Fruit fly (Drosophila melanogaster) whole organism, prepupa: ENCODE results near the gene dj-1beta.

Experiments
- CG10669 ChIP-seq: fragments of 200-800 bp; sonication (Bioruptor generic); optimal IDR thresholded peaks from 3 replicates; lab custom pipeline; 2018; ENCODE audit warnings: missing biosample characterization, mild to moderate bottlenecking, missing genetic modification characterization, moderate library complexity
- CG11762 ChIP-seq: fragments of 200-800 bp; sonication (Bioruptor generic); optimal IDR thresholded peaks from 3 replicates; lab custom pipeline; 2016; ENCODE audit warnings: missing biosample characterization, missing genetic modification characterization; ENCODE audit not compliant: insufficient read depth
- CG11902 ChIP-seq: fragments of 200-800 bp; sonication (Bioruptor generic); optimal IDR thresholded peaks from 3 replicates; lab custom pipeline; 2016; ENCODE audit warnings: missing biosample characterization, missing genetic modification characterization
- CG1621 ChIP-seq: fragments of 200-800 bp; sonication (Bioruptor generic); optimal IDR thresholded peaks from 3 replicates; lab custom pipeline; 2018; ENCODE audit warnings: missing biosample characterization, mild to moderate bottlenecking, missing genetic modification characterization
- CG16779 ChIP-seq: fragments of 200-800 bp; sonication (Bioruptor generic); optimal IDR thresholded peaks from 3 replicates; lab custom pipeline; 2017; ENCODE audit warnings: missing biosample characterization, mild to moderate bottlenecking, missing genetic modification characterization
- CG3032 ChIP-seq: fragments of 200-800 bp; optimal IDR thresholded peaks from 2 replicates; lab custom pipeline; 2019; ENCODE audit warnings: missing biosample characterization, mild to moderate bottlenecking, missing genetic modification characterization, moderate library complexity
- CG31627 ChIP-seq: fragments of 200-800 bp; sonication (Bioruptor generic); optimal IDR thresholded peaks from 3 replicates; lab custom pipeline; 2016; ENCODE audit warnings: missing biosample characterization, missing genetic modification characterization
- CG32006 ChIP-seq: fragments of 200-800 bp; sonication (Bioruptor generic); optimal IDR thresholded peaks from 3 replicates; lab custom pipeline; 2017; ENCODE audit warnings: missing biosample characterization, mild to moderate bottlenecking, missing genetic modification characterization
- CG34406 ChIP-seq: fragments of 200-800 bp; sonication (Bioruptor generic); optimal IDR thresholded peaks from 3 replicates; lab custom pipeline; 2016; ENCODE audit warnings: missing biosample characterization, missing genetic modification characterization
- CG3919 ChIP-seq: fragments of 200-800 bp; sonication (Bioruptor generic); optimal IDR thresholded peaks from 3 replicates; lab custom pipeline; 2016; ENCODE audit warnings: missing biosample characterization, missing genetic modification characterization
- CG4318 ChIP-seq: fragments of 200-800 bp; sonication (Bioruptor generic); optimal IDR thresholded peaks from 3 replicates; lab custom pipeline; 2017; ENCODE audit warnings: missing biosample characterization, mild to moderate bottlenecking, missing genetic modification characterization
- CG6163 ChIP-seq: fragments of 200-800 bp; sonication (Bioruptor generic); IDR thresholded peaks from 3 replicates; pipeline ENCODE4 v1.3.6; 2022; ENCODE audit warnings: missing biosample characterization, missing genetic modification characterization
- CG6276 ChIP-seq: fragments of 200-800 bp; sonication (Bioruptor generic); optimal IDR thresholded peaks from 2 replicates; lab custom pipeline; 2017; ENCODE audit warnings: missing biosample characterization, mild to moderate bottlenecking, missing genetic modification characterization
- CG6792 ChIP-seq: fragments of 200-800 bp; sonication (Bioruptor generic); optimal IDR thresholded peaks from 3 replicates; lab custom pipeline; 2016; ENCODE audit warnings: missing biosample characterization, missing genetic modification characterization
- CG6808 ChIP-seq: fragments of 200-800 bp; sonication (Bioruptor generic); optimal IDR thresholded peaks from 3 replicates; lab custom pipeline; 2017; ENCODE audit warnings: missing biosample characterization, missing genetic modification characterization, mild to moderate bottlenecking, moderate library complexity, missing genetic modification reagents
- CG7368 ChIP-seq: fragments of 200-800 bp; sonication (Bioruptor generic); optimal IDR thresholded peaks from 3 replicates; lab custom pipeline; 2016; ENCODE audit warnings: missing biosample characterization, missing genetic modification characterization
- CG8119 ChIP-seq: fragments of 200-800 bp; sonication (Bioruptor generic); IDR thresholded peaks from 3 replicates; pipeline ENCODE4 v1.3.6; 2022; ENCODE audit warnings: missing biosample characterization, missing genetic modification characterization
- CG8319 ChIP-seq: fragments of 200-800 bp; sonication (Bioruptor generic); optimal IDR thresholded peaks from 3 replicates; lab custom pipeline; 2016; ENCODE audit warnings: missing biosample characterization, missing genetic modification characterization
- CG8632 ChIP-seq: fragments of 200-800 bp; sonication (Bioruptor generic); optimal IDR thresholded peaks from 3 replicates; lab custom pipeline; 2016; ENCODE audit warnings: missing biosample characterization, missing genetic modification characterization
- CG9139 ChIP-seq: fragments of 200-800 bp; sonication (Bioruptor generic); optimal IDR thresholded peaks from 3 replicates; lab custom pipeline; 2017; ENCODE audit warnings: missing biosample characterization, mild to moderate bottlenecking, missing genetic modification characterization
- Eip75B ChIP-seq: fragments of 200-800 bp; sonication (Bioruptor generic); optimal IDR thresholded peaks from 3 replicates; lab custom pipeline; 2016; ENCODE audit warnings: missing biosample characterization, missing genetic modification characterization
- Eip93F ChIP-seq: fragments of 200-800 bp; sonication (Bioruptor generic); optimal IDR thresholded peaks from 2 replicates; lab custom pipeline; 2016; ENCODE audit warnings: missing biosample characterization, mild to moderate bottlenecking, missing genetic modification characterization
- Ets21C ChIP-seq: fragments of 200-800 bp; sonication (Bioruptor generic); optimal IDR thresholded peaks from 3 replicates; lab custom pipeline; 2016; ENCODE audit warnings: missing biosample characterization, missing genetic modification characterization
- Gug ChIP-seq: fragments of 200-800 bp; sonication (Bioruptor generic); IDR thresholded peaks from 2 replicates; pipeline ENCODE4 v1.3.6; 2022; ENCODE audit warnings: missing biosample characterization, missing genetic modification characterization
- Hr38 ChIP-seq: sonication (Bioruptor generic); optimal IDR thresholded peaks from 2 replicates; lab custom pipeline; 2016; ENCODE audit warnings: missing biosample characterization, missing genetic modification characterization
- Hr39 ChIP-seq: fragments of 200-800 bp; sonication (Bioruptor generic); optimal IDR thresholded peaks from 2 replicates; lab custom pipeline; 2016; ENCODE audit warnings: missing biosample characterization, missing genetic modification characterization
- Hr4 ChIP-seq: fragments of 200-800 bp; sonication (Bioruptor generic); optimal IDR thresholded peaks from 3 replicates; lab custom pipeline; 2016; ENCODE audit warnings: missing biosample characterization, missing genetic modification characterization
- Lpt ChIP-seq: fragments of 200-800 bp; sonication (Bioruptor generic); optimal IDR thresholded peaks from 3 replicates; lab custom pipeline; 2016; ENCODE audit warnings: missing biosample characterization, missing genetic modification characterization
- OdsH ChIP-seq: fragments of 200-800 bp; sonication (Bioruptor generic); optimal IDR thresholded peaks from 3 replicates; lab custom pipeline; 2016; ENCODE audit warnings: missing biosample characterization, missing genetic modification characterization
- Smox ChIP-seq: fragments of 200-800 bp; sonication (Bioruptor generic); optimal IDR thresholded peaks from 3 replicates; lab custom pipeline; 2016; ENCODE audit warnings: missing biosample characterization, missing genetic modification characterization
- Sox15 ChIP-seq: fragments of 200-800 bp; sonication (Bioruptor generic); optimal IDR thresholded peaks from 3 replicates; lab custom pipeline; 2016; ENCODE audit warnings: missing biosample characterization, missing genetic modification characterization
- achi ChIP-seq: fragments of 200-800 bp; sonication (Bioruptor generic); optimal IDR thresholded peaks from 3 replicates; lab custom pipeline; 2016; ENCODE audit warnings: missing biosample characterization, missing genetic modification characterization
- acj6 ChIP-seq: fragments of 200-800 bp; sonication (Bioruptor generic); optimal IDR thresholded peaks from 3 replicates; lab custom pipeline; 2016; ENCODE audit warnings: missing biosample characterization, missing genetic modification characterization
- dac ChIP-seq: fragments of 200-800 bp; sonication (Bioruptor generic); optimal IDR thresholded peaks from 2 replicates; lab custom pipeline; 2017; ENCODE audit warnings: missing biosample characterization, mild to moderate bottlenecking, missing genetic modification characterization
- dsx ChIP-seq: fragments of 200-800 bp; optimal IDR thresholded peaks from 3 replicates; lab custom pipeline; 2019; ENCODE audit warnings: missing biosample characterization, mild to moderate bottlenecking, missing genetic modification characterization, moderate library complexity; ENCODE audit not compliant: poor library complexity, severe bottlenecking
- eg ChIP-seq: fragments of 200-800 bp; sonication (Bioruptor generic); IDR thresholded peaks from 3 replicates; pipeline ENCODE4 v1.3.6; 2022; ENCODE audit warnings: missing biosample characterization, missing genetic modification characterization
- fd59A ChIP-seq: fragments of 200-800 bp; sonication (Bioruptor generic); optimal IDR thresholded peaks from 2 replicates; lab custom pipeline; 2017; ENCODE audit warnings: missing biosample characterization, mild to moderate bottlenecking, missing genetic modification characterization, missing genetic modification reagents
- fd85E ChIP-seq: fragments of 200-800 bp; sonication (Bioruptor generic); optimal IDR thresholded peaks from 3 replicates; lab custom pipeline; 2016; ENCODE audit warnings: missing biosample characterization, missing genetic modification characterization
- fkh ChIP-seq: fragments of 200-800 bp; sonication (Bioruptor generic); optimal IDR thresholded peaks from 3 replicates; lab custom pipeline; 2017; ENCODE audit warnings: missing biosample characterization, mild to moderate bottlenecking, missing genetic modification characterization, moderate library complexity
- lz ChIP-seq: fragments of 200-800 bp; sonication (Bioruptor generic); optimal IDR thresholded peaks from 3 replicates; lab custom pipeline; 2016; ENCODE audit warnings: missing biosample characterization, missing genetic modification characterization
- net ChIP-seq: fragments of 200-800 bp; sonication (Bioruptor generic); optimal IDR thresholded peaks from 3 replicates; lab custom pipeline; 2016; ENCODE audit warnings: missing biosample characterization, missing genetic modification characterization
- salr ChIP-seq, 2 experiments: fragments of 200-800 bp; sonication (Bioruptor generic); optimal IDR thresholded peaks; 3 replicates each; lab custom pipeline; 2016 to 2018; ENCODE audit warnings: missing biosample characterization in 2 of 2, missing genetic modification characterization in 2 of 2, mild to moderate bottlenecking in 1 of 2
- spab ChIP-seq: fragments of 200-800 bp; sonication (Bioruptor generic); optimal IDR thresholded peaks from 2 replicates; lab custom pipeline; 2017; ENCODE audit warnings: missing biosample characterization, mild to moderate bottlenecking, missing genetic modification characterization, missing genetic modification reagents
- svp ChIP-seq: fragments of 200-800 bp; sonication (Bioruptor generic); peaks from one replicate; lab custom pipeline; 2016; ENCODE audit warnings: missing biosample characterization, missing genetic modification characterization
- vri ChIP-seq: fragments of 200-800 bp; sonication (Bioruptor generic); optimal IDR thresholded peaks from 3 replicates; lab custom pipeline; 2016; ENCODE audit warnings: missing biosample characterization, mild to moderate bottlenecking, missing genetic modification characterization

dj-1beta gene

dm6 chr3R:30789363-30789762 lies 17.6 kb upstream of the dj-1beta start (continued):
- TF ChIP-seq dac (GFP tag; lab: Kevin White, UChicago): no peak
- peak; percentile 68 for TF ChIP-seq Eip75B (GFP tag; lab: Kevin White, UChicago)
- TF ChIP-seq CG3032 (tag; lab: Kevin White, UChicago): peak; percentile 41
- TF ChIP-seq CG3919: peak; percentile 27
- TF ChIP-seq CG8319: no peak
- TF ChIP-seq CG7368 (GFP tag; lab: Kevin White, UChicago): no peak
- TF ChIP-seq CG6163 (GFP tag; lab: Robert Waterston, UW): peak; percentile 89
- TF ChIP-seq CG6808: no peak
- no peak for TF ChIP-seq spab (GFP tag; lab: Kevin White, UChicago)
- TF ChIP-seq OdsH (GFP tag; lab: Kevin White, UChicago): peak; percentile 31
- peak; percentile 69; the same call in 2 of the 3 replicates for TF ChIP-seq CG8119 (GFP tag; lab: Robert Waterston, UW)
- no peak for TF ChIP-seq Hr39 (GFP tag; lab: Kevin White, UChicago)
- peak; percentile 0 for TF ChIP-seq Smox (GFP tag; lab: Kevin White, UChicago)
- no peak for TF ChIP-seq Eip93F (GFP tag; lab: Kevin White, UChicago)
- peak; percentile 15 for TF ChIP-seq achi (GFP tag; lab: Kevin White, UChicago)
- no peak for TF ChIP-seq CG9139 (GFP tag; lab: Kevin White, UChicago)
- TF ChIP-seq CG1621: no peak
- peak; percentile 6 for TF ChIP-seq CG16779 (tag; lab: Kevin White, UChicago)
- peak; percentile 23 for TF ChIP-seq Hr4
- no peak for TF ChIP-seq Lpt (GFP tag; lab: Kevin White, UChicago)
- peak; percentile 88 for TF ChIP-seq eg
- peak; percentile 47 for TF ChIP-seq lz
- TF ChIP-seq CG4318 (GFP tag; lab: Kevin White, UChicago): no peak
- no peak for TF ChIP-seq net (GFP tag; lab: Kevin White, UChicago)

dm6 chr3R:30792959-30793358 lies 14.0 kb upstream of the dj-1beta start:
- TF ChIP-seq fd59A (no peak), CG6276 (GFP tag; lab: Kevin White, UChicago) (no peak), CG34406 (GFP tag; lab: Kevin White, UChicago) (no peak), svp (GFP tag; lab: Kevin White, UChicago) (no peak), Ets21C (GFP tag; lab: Kevin White, UChicago) (no peak), Hr38 (GFP tag; lab: Kevin White, UChicago) (no peak), OdsH (GFP tag; lab: Kevin White, UChicago) (no peak), CG9139 (GFP tag; lab: Kevin White, UChicago) (no peak), salr (GFP tag; optimal IDR thresholded peaks at IDR 0.05; lab: Kevin White, UChicago) (no peak), dsx (GFP tag; lab: Kevin White, UChicago) (no peak), CG8119 (GFP tag; lab: Robert Waterston, UW) (no peak)

- TF ChIP-seq CG11762 (GFP tag; lab: Kevin White, UChicago) (no peak), CG34406 (GFP tag; lab: Kevin White, UChicago) (no peak), CG4318 (GFP tag; lab: Kevin White, UChicago) (no peak), Gug (GFP tag; lab: Robert Waterston, UW) (no peak), OdsH (GFP tag; lab: Kevin White, UChicago) (no peak), CG11902 (GFP tag; lab: Kevin White, UChicago) (no peak), Hr39 (GFP tag; lab: Kevin White, UChicago) (no peak), dsx (GFP tag; lab: Kevin White, UChicago) (peak; percentile 34), fkh (GFP tag; lab: Kevin White, UChicago) (peak; percentile 3), acj6 (GFP tag; lab: Kevin White, UChicago) (no peak), CG32006 (GFP tag; lab: Kevin White, UChicago) (no peak), CG6163 (GFP tag; lab: Robert Waterston, UW) (peak; percentile 80; the same call in 2 of the 3 replicates), Sox15 (GFP tag; lab: Kevin White, UChicago) (no peak), CG6792 (GFP tag; lab: Kevin White, UChicago) (no peak), svp (GFP tag; lab: Kevin White, UChicago) (peak; percentile 83), eg (no peak), vri (GFP tag; lab: Kevin White, UChicago) (no peak), CG9139 (GFP tag; lab: Kevin White, UChicago) (no peak), CG16779 (tag; lab: Kevin White, UChicago) (no peak), CG10669 (GFP tag; lab: Kevin White, UChicago) (peak; percentile 40), Eip93F (GFP tag; lab: Kevin White, UChicago) (no peak), CG6808 (peak; percentile 47), CG31627 (peak; percentile 17), Hr38 (GFP tag; lab: Kevin White, UChicago) (no peak), fd85E (GFP tag; lab: Kevin White, UChicago) (no peak), CG8632 (GFP tag; lab: Kevin White, UChicago) (no peak), CG8319 (no peak)
These were observed 12.2 kb upstream of the dj-1beta start for dm6 chr3R:30794564-30795313.
